Fruit fly (Drosophila melanogaster): ENCODE measurements around the gene CG12099.

The CG12099 gene

DNA sequence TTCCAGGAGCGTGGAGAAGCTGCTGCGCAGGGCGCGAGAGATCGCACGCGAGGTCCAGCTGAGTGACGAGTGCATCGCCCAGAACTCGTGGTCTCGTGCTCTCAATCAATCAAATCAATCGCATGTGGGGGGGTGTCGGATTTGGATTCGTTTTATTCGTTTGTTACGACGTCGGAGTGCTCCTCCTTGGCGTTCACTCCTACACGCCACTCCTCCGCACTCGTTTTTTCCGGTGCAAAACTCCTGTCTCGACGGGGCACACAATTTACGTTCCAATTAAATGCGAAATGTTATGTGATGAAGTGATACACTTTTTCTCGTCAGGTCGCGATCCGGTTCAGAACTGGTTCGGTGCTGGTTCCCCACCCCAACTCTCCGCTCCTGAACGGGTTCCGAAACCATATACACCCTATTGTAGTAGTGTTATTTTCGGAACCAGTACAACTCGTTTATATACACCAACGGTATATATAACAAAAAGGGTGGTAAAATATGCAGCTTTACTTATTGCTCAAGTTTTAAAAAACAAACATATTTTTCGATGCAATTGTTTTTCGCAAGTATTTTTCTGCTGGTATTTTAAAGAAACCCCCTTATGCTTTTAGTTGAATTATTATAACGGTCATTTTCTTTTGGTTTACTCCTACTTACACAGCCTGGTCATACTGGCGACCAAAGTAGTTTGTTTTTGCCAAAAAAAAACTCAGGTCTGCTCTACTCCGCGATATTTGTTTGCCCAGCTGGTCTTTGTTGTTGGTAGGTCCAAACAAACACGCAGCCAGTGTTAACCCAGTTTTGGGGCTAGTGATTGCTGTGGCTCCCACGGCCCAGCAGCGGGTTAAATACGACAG is 21.6 kb downstream of the CG12099 start, which contains the start of the genes CG12091 and pns (continued):
- TF ChIP-seq fd64A (GFP tag; optimal IDR thresholded peaks at IDR 0.05) = no peak
- peak; percentile 59 for TF ChIP-seq CG10979 (tag; optimal IDR thresholded peaks at IDR 0.05)
- peak; percentile 40 for TF ChIP-seq Side (GFP tag; optimal IDR thresholded peaks at IDR 0.05)
- peak; percentile 44 for TF ChIP-seq CG2875 (GFP tag; optimal IDR thresholded peaks at IDR 0.05)
- TF ChIP-seq CG3407 (GFP tag; optimal IDR thresholded peaks at IDR 0.05) = no peak
- no peak for TF ChIP-seq mirr (GFP tag; optimal IDR thresholded peaks at IDR 0.05)
- TF ChIP-seq danr (GFP tag; IDR thresholded peaks at IDR 0.05) = no peak
- TF ChIP-seq Jarid2 (GFP tag; optimal IDR thresholded peaks at IDR 0.05) = peak; percentile 65
- peak; percentile 67; the same call in 2 of the 3 replicates for TF ChIP-seq Opbp (GFP tag; IDR thresholded peaks at IDR 0.05; ENCODE audit: partially characterized antibody)
- peak; percentile 9 for TF ChIP-seq Spps (tag; optimal IDR thresholded peaks at IDR 0.05)
- TF ChIP-seq Dip2 (GFP tag; IDR thresholded peaks at IDR 0.05) = no peak
- TF ChIP-seq klu (GFP tag; IDR thresholded peaks at IDR 0.05) = peak; percentile 53; the same call in 1 of the 2 replicates
- TF ChIP-seq CG13424 (tag; optimal IDR thresholded peaks at IDR 0.05) = peak; percentile 76
- peak; percentile 63 for TF ChIP-seq pum (GFP tag; optimal IDR thresholded peaks at IDR 0.05)
- no peak for TF ChIP-seq CG34224 (GFP tag; IDR thresholded peaks at IDR 0.05; ENCODE audit: partially characterized antibody)
- TF ChIP-seq Deaf1 (tag; optimal IDR thresholded peaks at IDR 0.05) = peak; percentile 51
- TF ChIP-seq Hmr (GFP tag; optimal IDR thresholded peaks at IDR 0.05) = peak; percentile 77
- peak; percentile 58 for TF ChIP-seq wor (GFP tag; IDR thresholded peaks at IDR 0.05)
- TF ChIP-seq Hmx (GFP tag; optimal IDR thresholded peaks at IDR 0.05) = peak; percentile 38
- peak; percentile 49 for TF ChIP-seq eyg (GFP tag; optimal IDR thresholded peaks at IDR 0.05)
- TF ChIP-seq CG4820 (GFP tag; optimal IDR thresholded peaks at IDR 0.05) = peak; percentile 60
- peak; percentile 64 for TF ChIP-seq Chrac-16 (GFP tag; optimal IDR thresholded peaks at IDR 0.05)
- TF ChIP-seq ro (GFP tag; IDR thresholded peaks at IDR 0.05) = no peak
- TF ChIP-seq CG32532 (GFP tag; IDR thresholded peaks at IDR 0.05) = peak; percentile 78
- TF ChIP-seq tap (tag; optimal IDR thresholded peaks at IDR 0.05) = peak; percentile 28
- TF ChIP-seq ase (GFP tag; IDR thresholded peaks at IDR 0.05) = no peak
- peak; percentile 62 for TF ChIP-seq az2 (GFP tag; optimal IDR thresholded peaks at IDR 0.05)
- TF ChIP-seq CG10431 (GFP tag; optimal IDR thresholded peaks at IDR 0.05) = peak; percentile 12
- TF ChIP-seq prd (optimal IDR thresholded peaks at IDR 0.05) = no peak
- peak; percentile 68 for TF ChIP-seq prd (GFP tag; IDR thresholded peaks at IDR 0.05)
- peak; percentile 62 for TF ChIP-seq run (tag; optimal IDR thresholded peaks at IDR 0.05)
- peak; percentile 60 for TF ChIP-seq CG4854 (GFP tag; optimal IDR thresholded peaks at IDR 0.05)
- no peak for TF ChIP-seq h (optimal IDR thresholded peaks at IDR 0.05)
- peak; percentile 46; the same call in 1 of the 2 replicates for TF ChIP-seq seq (GFP tag; IDR thresholded peaks at IDR 0.05)
- TF ChIP-seq ash1 (GFP tag; optimal IDR thresholded peaks at IDR 0.05) = no peak
- TF ChIP-seq CG10267 (tag; optimal IDR thresholded peaks at IDR 0.05) = peak; percentile 90
- no peak for TF ChIP-seq CG30431 (GFP tag; optimal IDR thresholded peaks at IDR 0.05)
- peak; percentile 43; the same call in 1 of the 3 replicates for TF ChIP-seq Dbx (GFP tag; IDR thresholded peaks at IDR 0.05)
- peak; percentile 59 for TF ChIP-seq vvl (GFP tag; IDR thresholded peaks at IDR 0.05)
- peak; percentile 59 for TF ChIP-seq B-H2 (GFP tag; optimal IDR thresholded peaks at IDR 0.05)
- TF ChIP-seq CG33213 (GFP tag; optimal IDR thresholded peaks at IDR 0.05) = peak; percentile 69
- peak; percentile 80 for TF ChIP-seq CG30020 (tag; optimal IDR thresholded peaks at IDR 0.05)
- TF ChIP-seq ssp (GFP tag; IDR thresholded peaks at IDR 0.05) = peak; percentile 71
- TF ChIP-seq CG14667 (GFP tag; IDR thresholded peaks at IDR 0.05) = 0 out of 2 replicates have a peak, but pooled peaks have one; percentile 10
- peak; percentile 73 for TF ChIP-seq luna (GFP tag; optimal IDR thresholded peaks at IDR 0.05)
- peak; percentile 72 for TF ChIP-seq zen (tag; optimal IDR thresholded peaks at IDR 0.05)
- TF ChIP-seq bab2 (GFP tag; optimal IDR thresholded peaks at IDR 0.05) = peak; percentile 78
- peak; percentile 84 for TF ChIP-seq Ets97D (GFP tag; optimal IDR thresholded peaks at IDR 0.05)
- peak; percentile 70 for TF ChIP-seq CG5245 (GFP tag; optimal IDR thresholded peaks at IDR 0.05)
- TF ChIP-seq slbo (GFP tag; IDR thresholded peaks at IDR 0.05) = peak; percentile 83
